Fruit fly (Drosophila melanogaster): ENCODE results near the gene CG4408.

- no peak for TF ChIP-seq CG31365 (tag; optimal IDR thresholded peaks at IDR 0.05)
- no peak for TF ChIP-seq CG8478 (optimal IDR thresholded peaks at IDR 0.05)
- no peak for TF ChIP-seq CG12942 (GFP tag; optimal IDR thresholded peaks at IDR 0.05)
- no peak for TF ChIP-seq fru (optimal IDR thresholded peaks at IDR 0.05)
- no peak for TF ChIP-seq hth (optimal IDR thresholded peaks at IDR 0.05)
- TF ChIP-seq CG17328 (GFP tag; IDR thresholded peaks at IDR 0.05) = no peak
- no peak for TF ChIP-seq CG7786 (GFP tag; optimal IDR thresholded peaks at IDR 0.05)
- no peak for TF ChIP-seq HHEX (GFP tag; optimal IDR thresholded peaks at IDR 0.05)
- no peak for TF ChIP-seq E2f2 (GFP tag; IDR thresholded peaks at IDR 0.05)
- TF ChIP-seq sens-2 (GFP tag; IDR thresholded peaks at IDR 0.05) = no peak
- TF ChIP-seq CG9817 (tag; optimal IDR thresholded peaks at IDR 0.05) = no peak
- no peak for TF ChIP-seq CG11695 (GFP tag; IDR thresholded peaks at IDR 0.05)
- TF ChIP-seq CG11456 (GFP tag; IDR thresholded peaks at IDR 0.05) = no peak
Observed at dm6 chr3R:23398979-23399378, 35.6 kb upstream of the CG4408 start.

All from whole organism, embryonic.